Worm (Caenorhabditis elegans): Measurements from ENCODE around the gene K02D10.1.

The K02D10.1 gene

DNA sequence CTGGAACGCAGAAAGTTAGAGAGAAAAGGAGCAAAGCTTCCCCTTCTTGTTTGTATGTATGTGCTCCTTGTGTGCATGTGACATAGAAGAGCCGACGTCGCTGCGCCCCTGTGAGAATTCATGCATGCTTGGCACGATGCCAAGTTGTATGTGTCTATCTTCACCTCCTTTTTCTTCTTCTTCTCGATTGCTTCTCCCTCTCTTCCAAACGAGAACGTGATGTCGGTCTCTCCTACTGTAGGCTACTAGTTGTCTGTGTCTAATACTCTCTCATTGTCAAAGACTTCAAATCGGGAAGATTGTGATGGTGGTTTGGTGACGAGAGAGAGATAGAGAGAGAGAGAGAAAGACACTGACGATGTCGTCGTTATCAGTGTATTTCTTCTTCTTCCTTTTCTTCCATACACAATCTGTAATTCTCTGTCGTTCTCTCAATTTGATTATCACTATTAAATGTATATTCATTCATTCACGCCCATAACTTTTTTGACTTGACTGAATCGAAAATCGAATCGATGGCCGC lies 27.9 kb downstream of the K02D10.1 start (continued):
- TF ChIP-seq lin-26 (GFP tag; IDR thresholded peaks at IDR 0.05) (peak; percentile 69; the same call in 1 of the 2 replicates), pha-4 (tag; optimal IDR thresholded peaks at IDR 0.05) (no peak), ccch-3 (GFP tag; optimal IDR thresholded peaks at IDR 0.05) (no peak), bed-1 (GFP tag; IDR thresholded peaks at IDR 0.05) (no peak), somi-1 (GFP tag; optimal IDR thresholded peaks at IDR 0.05) (peak; percentile 93), atf-7 (tag; optimal IDR thresholded peaks at IDR 0.05) (peak; percentile 90), ceh-27 (GFP tag; optimal IDR thresholded peaks at IDR 0.05) (peak; percentile 23), tlf-1 (GFP tag; optimal IDR thresholded peaks at IDR 0.05) (peak; percentile 9), ceh-58 (GFP tag; IDR thresholded peaks at IDR 0.05) (no peak), egrh-3 (GFP tag; IDR thresholded peaks at IDR 0.05) (peak; percentile 25; the same call in 1 of the 2 replicates), aptf-2 (GFP tag; conservative IDR thresholded peaks at IDR 0.05) (no peak), ztf-6 (GFP tag; IDR thresholded peaks at IDR 0.05) (no peak), gei-17 (GFP tag; optimal IDR thresholded peaks at IDR 0.05) (no peak), cebp-2 (GFP tag; IDR thresholded peaks at IDR 0.05) (no peak), B0035.1 (tag; optimal IDR thresholded peaks at IDR 0.05) (no peak), ama-1 (optimal IDR thresholded peaks at IDR 0.05) (no peak), ama-1 (GFP tag; optimal IDR thresholded peaks at IDR 0.05) (no peak), ceh-79 (tag; optimal IDR thresholded peaks at IDR 0.05) (no peak), dox-1 (GFP tag; IDR thresholded peaks at IDR 0.05) (peak; percentile 87), C06A6.2 (GFP tag; conservative IDR thresholded peaks at IDR 0.05) (peak; percentile 65), ZK185.1 (tag; optimal IDR thresholded peaks at IDR 0.05; ENCODE audit: poor library complexity, severe bottlenecking) (peak; percentile 84), ztf-22 (GFP tag; optimal IDR thresholded peaks at IDR 0.05) (peak; percentile 81), K12H6.12 (tag; optimal IDR thresholded peaks at IDR 0.05) (peak; percentile 81), athp-1 (tag; optimal IDR thresholded peaks at IDR 0.05) (no peak), sea-2 (GFP tag; IDR thresholded peaks at IDR 0.05) (no peak), hmg-20 (GFP tag; IDR thresholded peaks at IDR 0.05) (0 out of 2 replicates have a peak, but pooled peaks have one; percentile 8), lag-1 (GFP tag; IDR thresholded peaks at IDR 0.05) (no peak), ceh-40 (GFP tag; IDR thresholded peaks at IDR 0.05) (no peak), hlh-12 (tag; optimal IDR thresholded peaks at IDR 0.05) (no peak), tbx-9 (tag; optimal IDR thresholded peaks at IDR 0.05; ENCODE audit: borderline replicate concordance) (no peak), aptf-3 (GFP tag; IDR thresholded peaks at IDR 0.05) (no peak), fkh-3 (tag; optimal IDR thresholded peaks at IDR 0.05) (no peak), snpc-4 (GFP tag; optimal IDR thresholded peaks at IDR 0.05) (peak; percentile 22), snpc-4 (tag; optimal IDR thresholded peaks at IDR 0.05) (peak; percentile 29 to 69 (median 43)), dpff-1 (tag; optimal IDR thresholded peaks at IDR 0.05) (no peak), attf-5 (GFP tag; optimal IDR thresholded peaks at IDR 0.05) (peak; percentile 89), xnd-1 (tag; optimal IDR thresholded peaks at IDR 0.05) (no peak), him-1 (tag; optimal IDR thresholded peaks at IDR 0.05) (no peak), B0261.1 (tag; optimal IDR thresholded peaks at IDR 0.05) (no peak), nhr-90 (tag; optimal IDR thresholded peaks at IDR 0.05) (peak; percentile 57), nhr-179 (tag; optimal IDR thresholded peaks at IDR 0.05) (no peak), ztf-28 (GFP tag; IDR thresholded peaks at IDR 0.05) (no peak), sdz-38 (tag; optimal IDR thresholded peaks at IDR 0.05) (no peak), Y56A3A.18 (GFP tag; IDR thresholded peaks at IDR 0.05) (no peak), ztf-26 (tag; optimal IDR thresholded peaks at IDR 0.05) (peak; percentile 77), egl-18 (GFP tag; IDR thresholded peaks at IDR 0.05) (no peak), bed-2 (GFP tag; IDR thresholded peaks at IDR 0.05) (no peak), die-1 (tag; optimal IDR thresholded peaks at IDR 0.05) (peak; percentile 61), lsy-27 (tag; optimal IDR thresholded peaks at IDR 0.05; ENCODE audit: borderline replicate concordance, insufficient read depth) (no peak), pbrm-1 (GFP tag; IDR thresholded peaks at IDR 0.05) (0 out of 2 replicates have a peak, but pooled peaks have one; percentile 17)

Data from whole organism, young adult.